Worm (Caenorhabditis elegans) whole organism, late embryonic: Measurements from ENCODE around the gene R05G9R.1.

ENCODE experiments used
- T23F11.4 ChIP-seq: fragments of 200-800 bp; sonication (Bioruptor generic); optimal IDR thresholded peaks from 2 replicates; lab custom pipeline; 2018; ENCODE audit warnings: mild to moderate bottlenecking, missing genetic modification characterization, missing compliant biosample characterization
- ceh-18 ChIP-seq: sonication (generic microtip); optimal IDR thresholded peaks from 2 replicates; lab custom pipeline; 2016; ENCODE audit warnings: missing genetic modification characterization, missing compliant biosample characterization
- ceh-19 ChIP-seq: fragments of 200-800 bp; sonication (Bioruptor generic); optimal IDR thresholded peaks from 2 replicates; lab custom pipeline; 2018; ENCODE audit warnings: mild to moderate bottlenecking, missing genetic modification characterization, missing compliant biosample characterization
- ceh-22 ChIP-seq: sonication (generic microtip); optimal IDR thresholded peaks from 2 replicates; lab custom pipeline; 2017; ENCODE audit warnings: missing biosample characterization, missing genetic modification characterization
- ceh-6 ChIP-seq: fragments of 200-800 bp; sonication (Bioruptor generic); optimal IDR thresholded peaks from 2 replicates; lab custom pipeline; 2018; ENCODE audit warnings: mild to moderate bottlenecking, missing genetic modification characterization, missing compliant biosample characterization
- ceh-9 ChIP-seq: sonication (generic microtip); optimal IDR thresholded peaks from 2 replicates; lab custom pipeline; 2016; ENCODE audit warnings: mild to moderate bottlenecking, missing genetic modification characterization, inconsistent platforms, missing compliant biosample characterization
- dmd-4 ChIP-seq: sonication (generic microtip); optimal IDR thresholded peaks from 2 replicates; lab custom pipeline; 2016; ENCODE audit warnings: borderline replicate concordance, missing genetic modification characterization, missing compliant biosample characterization
- dve-1 ChIP-seq: sonication (generic microtip); optimal IDR thresholded peaks from 2 replicates; lab custom pipeline; 2017; ENCODE audit warnings: antibody characterized with exemption, mild to moderate bottlenecking, missing genetic modification characterization, missing compliant biosample characterization
- elt-2 ChIP-seq: sonication (generic microtip); optimal IDR thresholded peaks from 2 replicates; lab custom pipeline; 2016; ENCODE audit warnings: missing genetic modification reagents, missing genetic modification characterization, missing compliant biosample characterization
- eyg-1 ChIP-seq: sonication (generic microtip); optimal IDR thresholded peaks from 2 replicates; lab custom pipeline; 2016; ENCODE audit warnings: missing genotype, missing genetic modification characterization, missing compliant biosample characterization
- fax-1 ChIP-seq: sonication (generic microtip); optimal IDR thresholded peaks from 2 replicates; lab custom pipeline; 2016; ENCODE audit warnings: missing genotype, missing genetic modification characterization, missing compliant biosample characterization
- fkh-6 ChIP-seq: sonication (generic microtip); optimal IDR thresholded peaks from 2 replicates; lab custom pipeline; 2016; ENCODE audit warnings: missing genetic modification characterization, missing compliant biosample characterization
- gmeb-2 ChIP-seq: sonication (generic microtip); optimal IDR thresholded peaks from 2 replicates; lab custom pipeline; 2016; ENCODE audit warnings: missing genetic modification characterization, inconsistent platforms, missing compliant biosample characterization
- hlh-13 ChIP-seq: fragments of 200-800 bp; sonication (Bioruptor generic); optimal IDR thresholded peaks from 2 replicates; lab custom pipeline; 2018; ENCODE audit warnings: mild to moderate bottlenecking, missing genetic modification characterization, missing compliant biosample characterization
- hlh-8 ChIP-seq: sonication (generic microtip); optimal IDR thresholded peaks from 2 replicates; lab custom pipeline; 2016; ENCODE audit warnings: missing genotype, missing genetic modification characterization, missing compliant biosample characterization
- madf-2 ChIP-seq: sonication (generic microtip); optimal IDR thresholded peaks from 2 replicates; lab custom pipeline; 2017; ENCODE audit warnings: missing genetic modification characterization, missing compliant biosample characterization
- mec-3 ChIP-seq: sonication (generic microtip); optimal IDR thresholded peaks from 2 replicates; lab custom pipeline; 2016; ENCODE audit warnings: borderline replicate concordance, missing genetic modification characterization, missing compliant biosample characterization
- nfya-1 ChIP-seq: sonication (generic microtip); optimal IDR thresholded peaks from 2 replicates; lab custom pipeline; 2017; ENCODE audit warnings: missing genetic modification characterization, mild to moderate bottlenecking, missing compliant biosample characterization, antibody characterized with exemption, moderate library complexity
- nhr-11 ChIP-seq: fragments of 150-350 bp; optimal IDR thresholded peaks from 2 replicates; lab custom pipeline; 2014; ENCODE audit warnings: missing biosample characterization, missing genetic modification characterization
- pag-3 ChIP-seq: sonication (generic microtip); optimal IDR thresholded peaks from 2 replicates; lab custom pipeline; 2016; ENCODE audit warnings: missing compliant biosample characterization, missing genetic modification characterization, borderline replicate concordance
- pha-4 ChIP-seq: fragments of 150-350 bp; optimal IDR thresholded peaks from 2 replicates; lab custom pipeline; 2018; ENCODE audit warnings: missing biosample characterization, missing genetic modification reagents, missing genetic modification characterization
- pqm-1 ChIP-seq: sonication (generic microtip); optimal IDR thresholded peaks from 2 replicates; lab custom pipeline; 2016; ENCODE audit warnings: missing genetic modification characterization, missing compliant biosample characterization
- ref-2 ChIP-seq: sonication (generic microtip); optimal IDR thresholded peaks from 2 replicates; lab custom pipeline; 2016; ENCODE audit warnings: missing genetic modification characterization, missing compliant biosample characterization
- rnt-1 ChIP-seq: sonication (generic microtip); optimal IDR thresholded peaks from 2 replicates; lab custom pipeline; 2016; ENCODE audit warnings: missing genetic modification characterization, missing compliant biosample characterization
- tbx-7 ChIP-seq: sonication (generic microtip); optimal IDR thresholded peaks from 2 replicates; lab custom pipeline; 2016; ENCODE audit warnings: missing genotype, missing genetic modification characterization, missing compliant biosample characterization
- unc-3 ChIP-seq, 2 experiments: fragments of 200-800 bp in 1 of 2; sonication (Bioruptor generic) in 1 of 2; sonication (generic microtip) in 1 of 2; conservative IDR thresholded peaks in 1 of 2; optimal IDR thresholded peaks in 1 of 2; 2 replicates each; pipeline versions ENCODE4 v1.3.6 to Lab custom; 2016 to 2022; ENCODE audit warnings: missing compliant biosample characterization in 2 of 2, missing genetic modification characterization in 2 of 2, missing genetic modification reagents in 1 of 2
- unc-42 ChIP-seq: sonication (generic microtip); optimal IDR thresholded peaks from 2 replicates; lab custom pipeline; 2016; ENCODE audit warnings: missing genotype, missing genetic modification characterization, missing compliant biosample characterization
- unc-86 ChIP-seq: sonication (generic microtip); optimal IDR thresholded peaks from 2 replicates; lab custom pipeline; 2016; ENCODE audit warnings: missing genetic modification characterization, missing compliant biosample characterization
- zip-5 ChIP-seq: sonication (generic microtip); optimal IDR thresholded peaks from 2 replicates; lab custom pipeline; 2016; ENCODE audit warnings: missing genetic modification characterization, missing compliant biosample characterization
- ztf-16 ChIP-seq: sonication (generic microtip); optimal IDR thresholded peaks from 2 replicates; lab custom pipeline; 2017; ENCODE audit warnings: missing genetic modification characterization, missing compliant biosample characterization

The R05G9R.1 gene

ce11 chrII:6502826-6503225 is 11.0 kb downstream of the R05G9R.1 start, which contains the start of gene R05G9.1:
TSS of gene R05G9.1 (plus strand) at chrII:6503168.
- TF ChIP-seq ceh-19, result no peak
- TF ChIP-seq gmeb-2 (tag; lab: Kevin White, UChicago), result no peak
- TF ChIP-seq ceh-6, result no peak

ce11 chrII:6501420-6501819 is 12.4 kb downstream of the R05G9R.1 start, which contains the start of gene R05G9.3:
TSS of gene R05G9.3 (minus strand) at chrII:6501520.
- TF ChIP-seq hlh-8 (tag; lab: Kevin White, UChicago) (no peak), gmeb-2 (tag; lab: Kevin White, UChicago) (no peak), ztf-16 (no peak), unc-3 (GFP tag; conservative IDR thresholded peaks at IDR 0.05; lab: Robert Waterston, UW) (no peak), unc-3 (tag; optimal IDR thresholded peaks at IDR 0.05; lab: Kevin White, UChicago) (no peak), dmd-4 (tag; lab: Kevin White, UChicago) (no peak), pqm-1 (tag; lab: Kevin White, UChicago) (no peak), ceh-22 (tag; lab: Kevin White, UChicago) (no peak), zip-5 (tag; lab: Kevin White, UChicago) (no peak), dve-1 (tag; lab: Kevin White, UChicago) (no peak), nfya-1 (tag; lab: Kevin White, UChicago) (no peak)

ce11 chrII:6500161-6500560 is 13.7 kb downstream of the R05G9R.1 start, which contains the start of gene R05G9.5:
TSS of gene R05G9.5 (minus strand) at chrII:6500261.
- no peak for TF ChIP-seq pag-3 (tag; lab: Kevin White, UChicago)
- TF ChIP-seq madf-2 (tag; lab: Kevin White, UChicago), result no peak
- TF ChIP-seq mec-3, result no peak
- no peak for TF ChIP-seq ceh-9 (tag; lab: Kevin White, UChicago)

ce11 chrII:6499067-6499466 is 14.7 kb downstream of the R05G9R.1 start, which contains the start of gene twk-49:
TSS of gene twk-49 (minus strand) at chrII:6499167.
- TF ChIP-seq gmeb-2 (tag; lab: Kevin White, UChicago) (no peak), fkh-6 (tag; lab: Kevin White, UChicago) (no peak), tbx-7 (no peak), rnt-1 (tag; lab: Kevin White, UChicago) (no peak), eyg-1 (no peak), zip-5 (tag; lab: Kevin White, UChicago) (no peak), unc-3 (GFP tag; conservative IDR thresholded peaks at IDR 0.05; lab: Robert Waterston, UW) (no peak), unc-3 (tag; optimal IDR thresholded peaks at IDR 0.05; lab: Kevin White, UChicago) (no peak), T23F11.4 (GFP tag; lab: Kevin White, UChicago) (no peak), elt-2 (tag; lab: Kevin White, UChicago) (no peak), nhr-11 (tag; lab: Kevin White, UChicago) (no peak), hlh-13 (GFP tag; lab: Kevin White, UChicago) (no peak), fax-1 (tag; lab: Kevin White, UChicago) (no peak), ceh-18 (no peak), unc-86 (tag; lab: Kevin White, UChicago) (no peak)

ce11 chrII:6498609-6499008 is 15.2 kb downstream of the R05G9R.1 start:
- peak; percentile 55 for TF ChIP-seq unc-42 (tag; lab: Kevin White, UChicago)
- no peak for TF ChIP-seq rnt-1 (tag; lab: Kevin White, UChicago)

ce11 chrII:6497137-6497536 is 16.7 kb downstream of the R05G9R.1 start:
- no peak for TF ChIP-seq pha-4 (tag; lab: Kevin White, UChicago)
- peak; percentile 24 for TF ChIP-seq unc-42 (tag; lab: Kevin White, UChicago)
- no peak for TF ChIP-seq zip-5 (tag; lab: Kevin White, UChicago)
- TF ChIP-seq ref-2, result no peak
- TF ChIP-seq nhr-11 (tag; lab: Kevin White, UChicago), result no peak
